Fruit fly (Drosophila melanogaster) whole organism, embryonic: ENCODE data around the gene Tmep.
A peak's percentile ranks its signal among the peaks of the same experiment; 100 is the strongest.

Experiments used
- Ada2b ChIP-seq: fragments of 200-800 bp; sonication (Bioruptor generic); IDR thresholded peaks from 2 replicates; pipeline ENCODE4 v1.3.6; 2022; ENCODE audit warnings: missing biosample characterization, missing genetic modification characterization
- Atf-2 ChIP-seq: fragments of 200-800 bp; sonication (Bioruptor generic); optimal IDR thresholded peaks from 2 replicates; lab custom pipeline; 2016; ENCODE audit warnings: missing biosample characterization, missing genetic modification characterization
- Bdp1 ChIP-seq: fragments of 200-800 bp; sonication (Bioruptor generic); optimal IDR thresholded peaks from 3 replicates; lab custom pipeline; 2016; ENCODE audit warnings: missing biosample characterization, missing genetic modification characterization
- CG10366 ChIP-seq: fragments of 200-800 bp; sonication (Bioruptor generic); IDR thresholded peaks from 2 replicates; pipeline ENCODE4 v1.3.6; 2022; ENCODE audit warnings: missing biosample characterization, missing genetic modification characterization
- CG10462 ChIP-seq: fragments of 200-800 bp; sonication (Bioruptor generic); optimal IDR thresholded peaks from 2 replicates; lab custom pipeline; 2016; ENCODE audit warnings: missing biosample characterization, missing genetic modification characterization
- CG13287 ChIP-seq: fragments of 200-800 bp; sonication (Bioruptor generic); IDR thresholded peaks from 2 replicates; pipeline ENCODE4 v1.3.6; 2022; ENCODE audit warnings: missing biosample characterization, missing genetic modification characterization; ENCODE audit not compliant: partially characterized antibody
- CG13775 ChIP-seq: fragments of 200-800 bp; sonication (Bioruptor generic); optimal IDR thresholded peaks from 3 replicates; lab custom pipeline; 2017; ENCODE audit warnings: missing biosample characterization, mild to moderate bottlenecking, missing genetic modification characterization
- CG14667 ChIP-seq: fragments of 200-800 bp; sonication (Bioruptor generic); IDR thresholded peaks from 2 replicates; pipeline ENCODE4 v1.3.6; 2022; ENCODE audit warnings: missing biosample characterization, missing genetic modification characterization
- CG15696 ChIP-seq: fragments of 200-800 bp; sonication (Bioruptor generic); optimal IDR thresholded peaks from 2 replicates; lab custom pipeline; 2019; ENCODE audit warnings: missing biosample characterization, mild to moderate bottlenecking, missing genetic modification characterization, moderate library complexity
- CG31388 ChIP-seq: fragments of 200-800 bp; sonication (Bioruptor generic); optimal IDR thresholded peaks from 2 replicates; lab custom pipeline; 2016; ENCODE audit warnings: missing biosample characterization, missing genetic modification characterization
- CG3838 ChIP-seq: fragments of 200-800 bp; sonication (Bioruptor generic); optimal IDR thresholded peaks from 3 replicates; lab custom pipeline; 2016; ENCODE audit warnings: missing biosample characterization, missing genetic modification characterization
- CG42726 ChIP-seq: fragments of 200-800 bp; sonication (Bioruptor generic); IDR thresholded peaks from 2 replicates; pipeline ENCODE4 v1.3.6; 2022; ENCODE audit warnings: missing biosample characterization, missing genetic modification characterization; ENCODE audit not compliant: partially characterized antibody
- CG4404 ChIP-seq: fragments of 200-800 bp; sonication (Bioruptor generic); IDR thresholded peaks from 2 replicates; pipeline ENCODE4 v1.3.6; 2022; ENCODE audit warnings: missing biosample characterization, missing genetic modification characterization
- CG6813 ChIP-seq: fragments of 200-800 bp; sonication (Bioruptor generic); optimal IDR thresholded peaks from 2 replicates; lab custom pipeline; 2017; ENCODE audit warnings: missing biosample characterization, missing genetic modification characterization, mild to moderate bottlenecking, moderate library complexity, missing genetic modification reagents
- CG7556 ChIP-seq: fragments of 200-800 bp; sonication (Bioruptor generic); optimal IDR thresholded peaks from 2 replicates; lab custom pipeline; 2017; ENCODE audit warnings: missing biosample characterization, mild to moderate bottlenecking, missing genetic modification characterization
- CG7987 ChIP-seq: fragments of 200-800 bp; sonication (Bioruptor generic); optimal IDR thresholded peaks from 2 replicates; lab custom pipeline; 2018; ENCODE audit warnings: missing biosample characterization, mild to moderate bottlenecking, missing genetic modification characterization, moderate library complexity
- CG8388 ChIP-seq: fragments of 200-800 bp; sonication (Bioruptor generic); optimal IDR thresholded peaks from 2 replicates; lab custom pipeline; 2019; ENCODE audit warnings: missing biosample characterization, mild to moderate bottlenecking, missing genetic modification characterization, moderate library complexity
- CHES-1-like ChIP-seq: fragments of 200-800 bp; sonication (Bioruptor generic); optimal IDR thresholded peaks from 2 replicates; lab custom pipeline; 2016; ENCODE audit warnings: missing biosample characterization, missing genetic modification characterization
- CkIIα-i1 ChIP-seq: fragments of 200-800 bp; sonication (Bioruptor generic); IDR thresholded peaks from 2 replicates; pipeline ENCODE4 v1.3.6; 2022; ENCODE audit warnings: missing biosample characterization, missing genetic modification characterization
- CoRest ChIP-seq: fragments of 200-800 bp; sonication (Bioruptor generic); optimal IDR thresholded peaks from 3 replicates; lab custom pipeline; 2018; ENCODE audit warnings: missing biosample characterization, mild to moderate bottlenecking, missing genetic modification characterization, moderate library complexity
- CrebB ChIP-seq: fragments of 200-800 bp; sonication (Bioruptor generic); optimal IDR thresholded peaks from 3 replicates; lab custom pipeline; 2018; ENCODE audit warnings: missing biosample characterization, mild to moderate bottlenecking, missing genetic modification characterization
- D ChIP-seq, 2 experiments: fragments of 200-800 bp in 1 of 2; fragments of >200 bp in 1 of 2; sonication (Bioruptor generic) in 1 of 2; optimal IDR thresholded peaks; 2 replicates in 1 of 2; 3 replicates in 1 of 2; lab custom pipeline; 2017; ENCODE audit warnings: mild to moderate bottlenecking in 1 of 2, missing biosample characterization in 1 of 2, missing genetic modification characterization in 1 of 2, missing genetic modification reagents in 1 of 2
- D19A ChIP-seq: fragments of 200-800 bp; optimal IDR thresholded peaks from 3 replicates; lab custom pipeline; 2019; ENCODE audit warnings: missing biosample characterization, mild to moderate bottlenecking, missing genetic modification characterization, moderate library complexity
- Drgx ChIP-seq: fragments of 200-800 bp; sonication (Bioruptor generic); IDR thresholded peaks from 2 replicates; pipeline ENCODE4 v1.3.6; 2022; ENCODE audit warnings: missing biosample characterization, missing genetic modification characterization
- Elba2 ChIP-seq: fragments of 200-800 bp; sonication (Bioruptor generic); optimal IDR thresholded peaks from 3 replicates; lab custom pipeline; 2016; ENCODE audit warnings: missing biosample characterization, missing genetic modification characterization
- HLH54F ChIP-seq: fragments of 200-800 bp; sonication (Bioruptor generic); optimal IDR thresholded peaks from 3 replicates; lab custom pipeline; 2016; ENCODE audit warnings: missing biosample characterization, missing genetic modification characterization
- Hmr ChIP-seq: fragments of 200-800 bp; sonication (Bioruptor generic); optimal IDR thresholded peaks from 3 replicates; lab custom pipeline; 2017; ENCODE audit warnings: mild to moderate bottlenecking, missing biosample characterization, missing genetic modification reagents, missing genetic modification characterization
- Hr78 ChIP-seq, 2 experiments: fragments of 200-800 bp in 1 of 2; fragments of >200 bp in 1 of 2; sonication (Bioruptor generic) in 1 of 2; optimal IDR thresholded peaks; 2 replicates each; lab custom pipeline; 2017 to 2019; ENCODE audit warnings: missing biosample characterization in 2 of 2, missing genetic modification characterization in 2 of 2, mild to moderate bottlenecking in 1 of 2, moderate library complexity in 1 of 2
- Hsf ChIP-seq: fragments of 200-800 bp; sonication (Bioruptor generic); optimal IDR thresholded peaks from 3 replicates; lab custom pipeline; 2016; ENCODE audit warnings: missing biosample characterization, missing genetic modification characterization
- Jarid2 ChIP-seq: fragments of 200-800 bp; sonication (Bioruptor generic); optimal IDR thresholded peaks from 3 replicates; lab custom pipeline; 2017; ENCODE audit warnings: mild to moderate bottlenecking, missing biosample characterization, missing genetic modification reagents, missing genetic modification characterization
- Meics ChIP-seq: fragments of 200-800 bp; sonication (Bioruptor generic); optimal IDR thresholded peaks from 2 replicates; lab custom pipeline; 2017; ENCODE audit warnings: missing biosample characterization, mild to moderate bottlenecking, missing genetic modification characterization
- Mrtf ChIP-seq: fragments of 200-800 bp; sonication (Bioruptor generic); IDR thresholded peaks from 3 replicates; pipeline ENCODE4 v1.3.6; 2022; ENCODE audit warnings: missing biosample characterization, missing genetic modification characterization
- Ptx1 ChIP-seq: fragments of 200-800 bp; sonication (Bioruptor generic); IDR thresholded peaks from 2 replicates; pipeline ENCODE4 v1.3.6; 2022; ENCODE audit warnings: missing biosample characterization, missing genetic modification characterization
- Spps ChIP-seq: fragments of 200-800 bp; sonication (Bioruptor generic); optimal IDR thresholded peaks from 2 replicates; lab custom pipeline; 2018; ENCODE audit warnings: missing biosample characterization, mild to moderate bottlenecking, missing genetic modification characterization
- TFAM ChIP-seq: fragments of 200-800 bp; sonication (Bioruptor generic); optimal IDR thresholded peaks from 2 replicates; lab custom pipeline; 2017; ENCODE audit warnings: missing biosample characterization, missing genetic modification characterization, inconsistent platforms
- ab ChIP-seq: fragments of 200-800 bp; sonication (Bioruptor generic); optimal IDR thresholded peaks from 2 replicates; lab custom pipeline; 2016; ENCODE audit warnings: missing biosample characterization, missing genetic modification characterization
- aop ChIP-seq: fragments of 200-800 bp; sonication (Bioruptor generic); IDR thresholded peaks from 2 replicates; pipeline ENCODE4 v1.3.6; 2022; ENCODE audit warnings: missing biosample characterization, missing genetic modification characterization
- dpn ChIP-seq, 2 experiments: fragments of 200-800 bp; sonication (Bioruptor generic); optimal IDR thresholded peaks; 3 replicates each; lab custom pipeline; 2016; ENCODE audit warnings: missing biosample characterization in 2 of 2, missing genetic modification characterization in 2 of 2
- esg ChIP-seq: fragments of 200-800 bp; sonication (Bioruptor generic); conservative IDR thresholded peaks from 2 replicates; pipeline ENCODE4 v1.3.6; 2022; ENCODE audit warnings: missing biosample characterization, missing genetic modification characterization
- ftz-f1 ChIP-seq: fragments of 200-800 bp; sonication (Bioruptor generic); optimal IDR thresholded peaks from 2 replicates; lab custom pipeline; 2016; ENCODE audit warnings: missing biosample characterization, missing genetic modification characterization
- grau ChIP-seq: fragments of 200-800 bp; optimal IDR thresholded peaks from 3 replicates; lab custom pipeline; 2019; ENCODE audit warnings: missing biosample characterization, mild to moderate bottlenecking, missing genetic modification characterization, moderate library complexity
- jumu ChIP-seq: fragments of 200-800 bp; sonication (Bioruptor generic); optimal IDR thresholded peaks from 3 replicates; lab custom pipeline; 2016; ENCODE audit warnings: missing biosample characterization, missing genetic modification characterization
- kay ChIP-seq: fragments of 200-800 bp; sonication (Bioruptor generic); optimal IDR thresholded peaks from 2 replicates; lab custom pipeline; 2016; ENCODE audit warnings: missing biosample characterization, missing genetic modification characterization
- row ChIP-seq: fragments of 200-800 bp; sonication (Bioruptor generic); IDR thresholded peaks from 3 replicates; pipeline ENCODE4 v1.3.6; 2022; ENCODE audit warnings: missing biosample characterization, missing genetic modification characterization
- salm ChIP-seq: fragments of 200-800 bp; sonication (Bioruptor generic); optimal IDR thresholded peaks from 2 replicates; lab custom pipeline; 2018; ENCODE audit warnings: missing biosample characterization, mild to moderate bottlenecking, missing genetic modification characterization
- slou ChIP-seq: fragments of 200-800 bp; sonication (Bioruptor generic); optimal IDR thresholded peaks from 3 replicates; lab custom pipeline; 2016; ENCODE audit warnings: missing biosample characterization, missing genetic modification characterization
- sna ChIP-seq: fragments of 200-800 bp; sonication (Bioruptor generic); IDR thresholded peaks from 2 replicates; pipeline ENCODE4 v1.3.6; 2022; ENCODE audit warnings: missing biosample characterization, missing genetic modification characterization; ENCODE audit not compliant: partially characterized antibody
- tll ChIP-seq, 2 experiments: fragments of 200-800 bp in 1 of 2; fragments of >200 bp in 1 of 2; sonication (Bioruptor generic) in 1 of 2; optimal IDR thresholded peaks; 2 replicates each; lab custom pipeline; 2017 to 2019; ENCODE audit warnings: missing biosample characterization in 2 of 2, missing genetic modification characterization in 2 of 2, mild to moderate bottlenecking in 1 of 2, moderate library complexity in 1 of 2
- tup ChIP-seq: fragments of 200-800 bp; sonication (Bioruptor generic); optimal IDR thresholded peaks from 2 replicates; lab custom pipeline; 2016; ENCODE audit warnings: missing biosample characterization, mild to moderate bottlenecking, missing genetic modification characterization, moderate library complexity
- unpg ChIP-seq: fragments of 200-800 bp; sonication (Bioruptor generic); optimal IDR thresholded peaks from 3 replicates; lab custom pipeline; 2018; ENCODE audit warnings: missing biosample characterization, mild to moderate bottlenecking, missing genetic modification characterization, moderate library complexity

The Tmep gene

DNA sequence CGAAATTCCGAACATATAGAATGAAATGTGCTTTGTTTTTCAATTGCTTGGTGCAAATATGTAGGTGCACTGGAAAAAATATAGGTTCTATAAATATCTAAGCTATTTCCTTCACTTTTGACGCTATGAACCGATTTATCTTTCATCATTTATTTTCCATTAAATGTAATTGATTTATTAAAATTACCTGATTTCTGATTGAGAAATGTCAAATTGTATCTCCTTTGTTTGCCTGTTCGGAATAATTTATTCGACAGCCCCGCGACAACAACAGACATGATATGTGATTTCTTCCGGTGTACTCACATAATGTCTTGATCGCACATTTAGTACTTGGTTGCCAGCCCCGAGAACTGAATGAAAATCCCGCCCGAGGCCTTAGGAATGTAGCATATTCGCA, 40.6 kb downstream of the Tmep start (continued):
- TF ChIP-seq CG7556 (GFP tag; lab: Kevin White, UChicago): peak; percentile 24
- peak; percentile 57 for TF ChIP-seq Hmr (GFP tag; lab: Kevin White, UChicago)
- TF ChIP-seq Mrtf (GFP tag; lab: Robert Waterston, UW): no peak
- TF ChIP-seq Spps (tag; lab: Kevin White, UChicago): no peak
- TF ChIP-seq TFAM: no peak
- TF ChIP-seq CG8388 (GFP tag; lab: Kevin White, UChicago): no peak
- TF ChIP-seq CG7987 (GFP tag; lab: Kevin White, UChicago): no peak
- no peak for TF ChIP-seq esg
- TF ChIP-seq Elba2: no peak
- no peak for TF ChIP-seq slou (GFP tag; lab: Kevin White, UChicago)
- TF ChIP-seq aop: no peak
- TF ChIP-seq grau (tag; lab: Kevin White, UChicago): peak; percentile 64
- TF ChIP-seq sna (GFP tag; lab: Robert Waterston, UW): no peak
- TF ChIP-seq D19A: no peak
- TF ChIP-seq ab (GFP tag; lab: Kevin White, UChicago): no peak
- TF ChIP-seq jumu (GFP tag; lab: Kevin White, UChicago): no peak
- no peak for TF ChIP-seq CkIIα-i1 (GFP tag; lab: Robert Waterston, UW)
- no peak for TF ChIP-seq CG42726 (GFP tag; lab: Robert Waterston, UW)
- no peak for TF ChIP-seq CG13287 (GFP tag; lab: Robert Waterston, UW)
- TF ChIP-seq CG3838: no peak
- no peak for TF ChIP-seq CrebB (tag; lab: Kevin White, UChicago)
- no peak for TF ChIP-seq CG10462 (GFP tag; lab: Kevin White, UChicago)
- no peak for TF ChIP-seq Hr78 (GFP tag; optimal IDR thresholded peaks at IDR 0.05; lab: Kevin White, UChicago)
- TF ChIP-seq Hsf (GFP tag; lab: Kevin White, UChicago): peak; percentile 4
- TF ChIP-seq CG4404 (GFP tag; lab: Robert Waterston, UW): no peak
- peak; percentile 15 for TF ChIP-seq unpg (GFP tag; lab: Kevin White, UChicago)
- TF ChIP-seq Meics (GFP tag; lab: Kevin White, UChicago): peak; percentile 68
- TF ChIP-seq salm: no peak
- peak; percentile 46 for TF ChIP-seq CG13775 (GFP tag; lab: Kevin White, UChicago)
- no peak for TF ChIP-seq tll (GFP tag; optimal IDR thresholded peaks at IDR 0.05; lab: Kevin White, UChicago)
- peak; percentile 19; the same call in 1 of the 2 replicates for TF ChIP-seq CG10366 (GFP tag; lab: Robert Waterston, UW)
- peak; percentile 54 for TF ChIP-seq row (GFP tag; lab: Robert Waterston, UW)
- no peak for TF ChIP-seq Bdp1 (GFP tag; lab: Kevin White, UChicago)
- peak; percentile 45 to 58 for TF ChIP-seq dpn (GFP tag; optimal IDR thresholded peaks at IDR 0.05; lab: Kevin White, UChicago)
- no peak for TF ChIP-seq CG15696 (tag; lab: Kevin White, UChicago)
- TF ChIP-seq kay (GFP tag; lab: Kevin White, UChicago): no peak
- TF ChIP-seq ftz-f1: no peak
- TF ChIP-seq tup: no peak
- TF ChIP-seq Ptx1 (GFP tag; lab: Robert Waterston, UW): peak; percentile 57
- no peak for TF ChIP-seq CHES-1-like (GFP tag; lab: Kevin White, UChicago)
- TF ChIP-seq HLH54F (GFP tag; lab: Kevin White, UChicago): peak; percentile 22
- TF ChIP-seq Ada2b (GFP tag; lab: Robert Waterston, UW): no peak; the same call in 1 of the 2 replicates
- TF ChIP-seq CoRest: peak; percentile 62
- no peak for TF ChIP-seq D (optimal IDR thresholded peaks at IDR 0.05; lab: Kevin White, UChicago)
- no peak for TF ChIP-seq D (GFP tag; optimal IDR thresholded peaks at IDR 0.05; lab: Kevin White, UChicago)
- no peak for TF ChIP-seq Atf-2 (GFP tag; lab: Kevin White, UChicago)
- no peak for TF ChIP-seq Jarid2 (GFP tag; lab: Kevin White, UChicago)
- TF ChIP-seq Drgx (GFP tag; lab: Robert Waterston, UW): 0 out of 2 replicates have a peak, but pooled peaks have one; percentile 44
- peak; percentile 10; the same call in 1 of the 2 replicates for TF ChIP-seq CG14667 (GFP tag; lab: Robert Waterston, UW)
- no peak for TF ChIP-seq CG6813 (GFP tag; lab: Kevin White, UChicago)
- TF ChIP-seq CG31388 (GFP tag; lab: Kevin White, UChicago): no peak
